Worm (Caenorhabditis elegans): ENCODE measurements around the gene aco-1.

Gene aco-1

DNA sequence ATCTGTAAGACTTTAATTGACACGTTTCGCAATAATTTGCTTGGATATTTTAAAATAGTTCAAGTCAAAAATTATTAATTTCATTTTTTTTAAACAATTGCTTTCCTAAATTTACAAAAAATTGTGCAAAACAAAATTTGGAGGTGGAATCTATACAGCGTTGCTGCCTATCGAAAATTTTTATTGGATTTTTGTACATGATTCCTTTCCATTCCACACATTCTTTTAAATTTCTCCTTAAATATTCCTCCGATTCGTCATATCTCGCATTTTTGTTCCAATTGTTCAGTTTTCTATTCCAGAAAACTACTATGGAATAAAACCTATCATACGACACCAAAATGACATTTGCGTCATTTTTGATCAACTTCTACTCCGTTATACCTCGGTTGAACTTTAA is 28.7 kb downstream of the aco-1 start, which contains the start of gene ttyh-1:
Gene ttyh-1, plus strand, starts transcription at position 301 of the 400 bp plus-strand sequence.
- TF ChIP-seq athp-1 (tag; optimal IDR thresholded peaks at IDR 0.05) (no peak), madf-6 (GFP tag; IDR thresholded peaks at IDR 0.05) (no peak), F57A8.1 (GFP tag; optimal IDR thresholded peaks at IDR 0.05) (no peak), ekl-4 (GFP tag; IDR thresholded peaks at IDR 0.05) (no peak), attf-3 (GFP tag; conservative IDR thresholded peaks at IDR 0.05) (no peak), nfya-1 (tag; optimal IDR thresholded peaks at IDR 0.05; ENCODE audit: borderline replicate concordance, insufficient read depth) (no peak), nfyb-1 (GFP tag; IDR thresholded peaks at IDR 0.05) (no peak), Y79H2A.3 (GFP tag; conservative IDR thresholded peaks at IDR 0.05) (no peak), zfh-2 (GFP tag; conservative IDR thresholded peaks at IDR 0.05) (no peak), F10E7.11 (tag; optimal IDR thresholded peaks at IDR 0.05) (no peak), ceh-79 (tag; optimal IDR thresholded peaks at IDR 0.05) (no peak), dox-1 (GFP tag; IDR thresholded peaks at IDR 0.05) (no peak), ama-1 (optimal IDR thresholded peaks at IDR 0.05) (no peak), ama-1 (GFP tag; optimal IDR thresholded peaks at IDR 0.05) (no peak), attf-6 (GFP tag; IDR thresholded peaks at IDR 0.05) (no peak)

DNA sequence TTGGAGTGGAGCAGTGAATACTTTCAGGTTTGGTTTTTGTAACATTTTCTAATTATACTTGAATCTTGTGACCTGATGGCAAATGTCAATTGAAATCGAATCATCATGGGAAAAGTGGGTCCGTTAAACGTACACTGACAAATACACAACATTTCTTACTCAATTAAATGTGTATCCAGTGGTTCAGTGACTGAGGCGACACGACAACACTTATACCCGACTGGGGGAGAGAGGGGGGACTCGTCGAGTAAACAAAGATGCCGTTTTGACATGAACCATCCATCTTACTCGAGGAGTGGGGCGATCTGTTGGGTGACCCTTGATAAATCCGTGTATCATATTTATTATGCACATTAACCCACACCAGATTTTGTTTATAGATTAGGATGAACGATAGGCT is 29.2 kb downstream of the aco-1 start:
- no peak for TF ChIP-seq ztf-3 (GFP tag; optimal IDR thresholded peaks at IDR 0.05)
- TF ChIP-seq Y56A3A.18 (GFP tag; IDR thresholded peaks at IDR 0.05), result no peak
- no peak for TF ChIP-seq pha-4 (tag; optimal IDR thresholded peaks at IDR 0.05)
- no peak for TF ChIP-seq lsy-27 (tag; optimal IDR thresholded peaks at IDR 0.05; ENCODE audit: borderline replicate concordance, insufficient read depth)
- no peak for TF ChIP-seq lin-26 (GFP tag; IDR thresholded peaks at IDR 0.05)
- no peak for TF ChIP-seq T07F8.4 (tag; optimal IDR thresholded peaks at IDR 0.05)
- no peak for TF ChIP-seq F10E7.11 (tag; optimal IDR thresholded peaks at IDR 0.05)
- TF ChIP-seq efl-1 (GFP tag; optimal IDR thresholded peaks at IDR 0.05), result no peak
- TF ChIP-seq ZK185.1 (tag; optimal IDR thresholded peaks at IDR 0.05; ENCODE audit: poor library complexity, severe bottlenecking), result no peak

DNA sequence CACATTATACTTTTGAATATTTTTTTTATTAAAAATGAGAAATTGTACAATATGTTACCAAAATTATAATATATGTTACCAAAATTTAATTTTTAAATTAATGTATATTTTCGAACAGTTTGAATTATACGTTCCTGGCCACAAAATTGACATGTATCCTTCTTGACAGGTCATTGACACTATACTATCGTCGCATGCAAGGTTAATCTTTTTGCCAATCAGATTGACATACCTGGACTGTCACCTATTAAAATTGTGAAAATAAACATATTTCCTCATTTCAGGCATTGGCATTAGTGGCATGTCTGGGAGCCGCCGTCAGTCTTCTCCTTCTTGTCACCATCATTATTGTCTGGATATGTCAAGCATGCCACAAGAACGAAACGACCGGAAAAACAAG is 30.4 kb downstream of the aco-1 start:
- TF ChIP-seq F37B4.10 (GFP tag; IDR thresholded peaks at IDR 0.05) (no peak), B0019.2 (GFP tag; conservative IDR thresholded peaks at IDR 0.05) (no peak), Y56A3A.18 (GFP tag; IDR thresholded peaks at IDR 0.05) (no peak), let-607 (tag; optimal IDR thresholded peaks at IDR 0.05) (peak in 1 of 2 experiments; percentile 39), nhr-80 (tag; optimal IDR thresholded peaks at IDR 0.05) (peak; percentile 55)

DNA sequence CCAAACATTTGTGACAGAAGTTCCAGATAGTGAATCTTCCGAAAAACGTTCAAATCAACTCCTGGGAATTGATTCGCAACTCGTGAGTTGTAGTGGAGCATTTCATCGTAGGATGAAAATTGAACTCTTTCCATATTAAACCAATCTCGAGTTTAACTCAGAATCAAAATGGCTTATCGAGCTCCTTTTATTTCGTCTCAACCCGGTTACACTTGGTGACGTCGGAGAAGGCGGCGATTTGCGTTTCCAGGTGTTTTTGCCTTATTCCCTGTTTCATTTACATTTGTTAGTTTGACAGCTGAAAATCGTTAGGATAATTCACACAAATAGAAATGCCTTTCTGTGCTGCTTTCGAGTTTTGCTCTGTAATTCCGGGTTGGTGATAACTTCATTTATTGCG is 35.8 kb downstream of the aco-1 start, which contains the start of gene F42E11.3:
Gene F42E11.3, minus strand, starts transcription at position 101 of the 400 bp plus-strand sequence.
- TF ChIP-seq hmg-1.2 (GFP tag; IDR thresholded peaks at IDR 0.05) (no peak), B0336.3 (GFP tag; IDR thresholded peaks at IDR 0.05) (no peak), lin-54 (GFP tag; optimal IDR thresholded peaks at IDR 0.05) (no peak), F39B2.1 (GFP tag; IDR thresholded peaks at IDR 0.05) (no peak), ceh-91 (GFP tag; IDR thresholded peaks at IDR 0.05) (no peak), F33H1.4 (GFP tag; IDR thresholded peaks at IDR 0.05) (no peak), zfh-2 (GFP tag; conservative IDR thresholded peaks at IDR 0.05) (no peak), mes-4 (tag; optimal IDR thresholded peaks at IDR 0.05) (no peak), sptf-2 (GFP tag; optimal IDR thresholded peaks at IDR 0.05) (no peak), ama-1 (optimal IDR thresholded peaks at IDR 0.05) (no peak), ama-1 (GFP tag; optimal IDR thresholded peaks at IDR 0.05) (no peak), lir-1 (GFP tag; conservative IDR thresholded peaks at IDR 0.05) (no peak), nhr-80 (tag; optimal IDR thresholded peaks at IDR 0.05) (no peak), F55B11.4 (tag; optimal IDR thresholded peaks at IDR 0.05; ENCODE audit: borderline replicate concordance, insufficient read depth) (no peak), aptf-2 (GFP tag; conservative IDR thresholded peaks at IDR 0.05) (no peak), snpc-3.4 (tag; optimal IDR thresholded peaks at IDR 0.05) (no peak), snpc-1.3 (tag; optimal IDR thresholded peaks at IDR 0.05; ENCODE audit: insufficient read depth) (no peak), let-526 (GFP tag; IDR thresholded peaks at IDR 0.05) (no peak), somi-1 (GFP tag; optimal IDR thresholded peaks at IDR 0.05) (no peak)

Measured in whole organism, young adult.